Worm (Caenorhabditis elegans): ENCODE data around the gene wdr-37.
A peak's percentile ranks its signal among the peaks of the same experiment; 100 is the strongest.

The wdr-37 gene

ce11 chrIII:5594350-5594749, 5.5 kb downstream of the wdr-37 start (continued):
- TF ChIP-seq nhr-28 (tag; optimal IDR thresholded peaks at IDR 0.05) (peak; percentile 43), zag-1 (tag; optimal IDR thresholded peaks at IDR 0.05) (no peak), mdl-1 (tag; optimal IDR thresholded peaks at IDR 0.05) (peak in 1 of 2 experiments; percentile 22), mep-1 (tag; optimal IDR thresholded peaks at IDR 0.05) (no peak), T26A8.4 (GFP tag; IDR thresholded peaks at IDR 0.05) (no peak), unc-39 (tag; optimal IDR thresholded peaks at IDR 0.05) (no peak), ctbp-1 (GFP tag; IDR thresholded peaks at IDR 0.05) (no peak), F49E8.2 (tag; optimal IDR thresholded peaks at IDR 0.05; ENCODE audit: borderline replicate concordance) (no peak), Y105C5A.15 (GFP tag; IDR thresholded peaks at IDR 0.05) (no peak), ZK546.5 (tag; optimal IDR thresholded peaks at IDR 0.05) (no peak), dve-1 (tag; optimal IDR thresholded peaks at IDR 0.05; ENCODE audit: insufficient read depth) (peak; percentile 28), daf-12 (tag; optimal IDR thresholded peaks at IDR 0.05) (no peak), rbr-2 (tag; optimal IDR thresholded peaks at IDR 0.05) (no peak), nhr-237 (tag; optimal IDR thresholded peaks at IDR 0.05) (no peak), pqm-1 (tag; optimal IDR thresholded peaks at IDR 0.05) (no peak), ceh-28 (tag; optimal IDR thresholded peaks at IDR 0.05) (no peak), egl-27 (tag; optimal IDR thresholded peaks at IDR 0.05) (no peak), tra-1 (GFP tag; IDR thresholded peaks at IDR 0.05) (no peak)

- TF ChIP-seq lin-13 (GFP tag; optimal IDR thresholded peaks at IDR 0.05) = peak; percentile 37
- peak; percentile 33 for TF ChIP-seq ama-1 (optimal IDR thresholded peaks at IDR 0.05)
- peak; percentile 68 for TF ChIP-seq dpl-1 (GFP tag; optimal IDR thresholded peaks at IDR 0.05)
- TF ChIP-seq hmg-1.1 (GFP tag; IDR thresholded peaks at IDR 0.05) = 0 out of 2 replicates have a peak, but pooled peaks have one; percentile 34
- TF ChIP-seq egl-27 (tag; optimal IDR thresholded peaks at IDR 0.05) = no peak
- no peak for TF ChIP-seq lin-29 (GFP tag; IDR thresholded peaks at IDR 0.05)
- peak; percentile 23 for TF ChIP-seq nhr-28 (tag; optimal IDR thresholded peaks at IDR 0.05)
- TF ChIP-seq R02D3.7 (tag; optimal IDR thresholded peaks at IDR 0.05) = peak; percentile 55
- TF ChIP-seq lsy-2 (tag; optimal IDR thresholded peaks at IDR 0.05) = peak; percentile 12 to 88
- TF ChIP-seq F49E8.2 (tag; optimal IDR thresholded peaks at IDR 0.05; ENCODE audit: borderline replicate concordance) = no peak
- no peak for TF ChIP-seq cey-2 (tag; optimal IDR thresholded peaks at IDR 0.05; ENCODE audit: borderline replicate concordance, insufficient read depth)
- peak; percentile 9 for TF ChIP-seq rbr-2 (tag; optimal IDR thresholded peaks at IDR 0.05)
- peak; percentile 50 for TF ChIP-seq nhr-6 (tag; optimal IDR thresholded peaks at IDR 0.05)
- peak; percentile 63 for TF ChIP-seq hlh-30 (tag; optimal IDR thresholded peaks at IDR 0.05; ENCODE audit: insufficient read depth)
- peak; percentile 27 for TF ChIP-seq unc-130 (GFP tag; optimal IDR thresholded peaks at IDR 0.05)
- peak; percentile 66 for TF ChIP-seq lin-38 (GFP tag; IDR thresholded peaks at IDR 0.05)
- TF ChIP-seq mes-2 (tag; optimal IDR thresholded peaks at IDR 0.05; ENCODE audit: poor library complexity, severe bottlenecking) = peak; percentile 87
- TF ChIP-seq nhr-25 (tag; optimal IDR thresholded peaks at IDR 0.05; ENCODE audit: borderline replicate concordance, insufficient read depth) = peak; percentile 21
- TF ChIP-seq zfp-2 (tag; optimal IDR thresholded peaks at IDR 0.05) = no peak
- TF ChIP-seq hlh-11 (tag; optimal IDR thresholded peaks at IDR 0.05) = peak; percentile 47
- no peak for TF ChIP-seq daf-16 (GFP tag; optimal IDR thresholded peaks at IDR 0.05)
- peak; percentile 33 for TF ChIP-seq daf-16 (tag; optimal IDR thresholded peaks at IDR 0.05)
- no peak for TF ChIP-seq lin-1 (GFP tag; IDR thresholded peaks at IDR 0.05)
- TF ChIP-seq hif-1 (tag; optimal IDR thresholded peaks at IDR 0.05) = peak in 1 of 2 experiments; percentile 43
- TF ChIP-seq dve-1 (tag; optimal IDR thresholded peaks at IDR 0.05; ENCODE audit: insufficient read depth) = peak; percentile 73
- no peak for TF ChIP-seq egl-43 (GFP tag; IDR thresholded peaks at IDR 0.05)
- no peak for TF ChIP-seq skn-1 (tag; optimal IDR thresholded peaks at IDR 0.05)
Observed at ce11 chrIII:5591668-5592149, 8.1 kb downstream of the wdr-37 start, which contains the start of the genes ddx-15 and ucr-1. ddx-15 (minus strand) TSS chrIII:5591718. ucr-1 (plus strand) TSS chrIII:5592135.
